Worm (Caenorhabditis elegans): Measurements from ENCODE around the gene F29A7.8.

The F29A7.8 gene

ce11 chrII:2787849-2788248 lies 30.0 kb upstream of the F29A7.8 start:
- no peak for TF ChIP-seq syd-9 (tag; optimal IDR thresholded peaks at IDR 0.05)
- no peak for TF ChIP-seq F13H6.1 (tag; optimal IDR thresholded peaks at IDR 0.05)
- TF ChIP-seq sox-4 (tag; optimal IDR thresholded peaks at IDR 0.05) = no peak
- no peak for TF ChIP-seq elt-2 (tag; optimal IDR thresholded peaks at IDR 0.05)
- no peak for TF ChIP-seq ttx-3 (tag; optimal IDR thresholded peaks at IDR 0.05)
- no peak for TF ChIP-seq nfya-1 (tag; optimal IDR thresholded peaks at IDR 0.05)
- TF ChIP-seq lin-11 (tag; optimal IDR thresholded peaks at IDR 0.05) = no peak

ce11 chrII:2787031-2787512 lies 29.2 kb upstream of the F29A7.8 start, which contains the start of the genes F08D12.12 and srpa-72:
Gene F08D12.12 (minus strand): TSS chrII:2787081.
Gene srpa-72 (plus strand): TSS chrII:2787481.
- no peak for TF ChIP-seq sdc-2 (tag; optimal IDR thresholded peaks at IDR 0.05)
- TF ChIP-seq tbx-2 (tag; optimal IDR thresholded peaks at IDR 0.05) = no peak
- no peak for TF ChIP-seq lin-11 (tag; optimal IDR thresholded peaks at IDR 0.05)
- TF ChIP-seq mec-3 (tag; optimal IDR thresholded peaks at IDR 0.05; ENCODE audit: borderline replicate concordance) = no peak
- TF ChIP-seq ceh-34 (tag; optimal IDR thresholded peaks at IDR 0.05) = no peak
- no peak for TF ChIP-seq ceh-48 (tag; optimal IDR thresholded peaks at IDR 0.05)
- no peak for TF ChIP-seq pha-4 (tag; optimal IDR thresholded peaks at IDR 0.05)
- no peak for TF ChIP-seq unc-86 (tag; optimal IDR thresholded peaks at IDR 0.05)

- no peak for TF ChIP-seq tbx-7 (tag; optimal IDR thresholded peaks at IDR 0.05)
- TF ChIP-seq hlh-6 (tag; optimal IDR thresholded peaks at IDR 0.05) = peak; percentile 10
Measured at ce11 chrII:2785787-2786186, 27.9 kb upstream of the F29A7.8 start.

ce11 chrII:2783380-2783779 lies 25.5 kb upstream of the F29A7.8 start:
- TF ChIP-seq dve-1 (tag; optimal IDR thresholded peaks at IDR 0.05) = no peak
- no peak for TF ChIP-seq pag-3 (tag; optimal IDR thresholded peaks at IDR 0.05; ENCODE audit: borderline replicate concordance)
- TF ChIP-seq pqm-1 (tag; optimal IDR thresholded peaks at IDR 0.05) = no peak
- no peak for TF ChIP-seq T23F11.4 (GFP tag; optimal IDR thresholded peaks at IDR 0.05)
- no peak for TF ChIP-seq ceh-31 (tag; optimal IDR thresholded peaks at IDR 0.05)
- no peak for TF ChIP-seq ceh-14 (tag; optimal IDR thresholded peaks at IDR 0.05)
- TF ChIP-seq K02D7.2 (tag; optimal IDR thresholded peaks at IDR 0.05) = no peak
- TF ChIP-seq zip-5 (tag; optimal IDR thresholded peaks at IDR 0.05) = no peak
- no peak for TF ChIP-seq pha-4 (tag; optimal IDR thresholded peaks at IDR 0.05)
- TF ChIP-seq sox-2 (GFP tag; IDR thresholded peaks at IDR 0.05) = no peak
- TF ChIP-seq odd-2 (tag; optimal IDR thresholded peaks at IDR 0.05) = no peak
- TF ChIP-seq ceh-18 (tag; optimal IDR thresholded peaks at IDR 0.05) = no peak
- no peak for TF ChIP-seq elt-4 (tag; optimal IDR thresholded peaks at IDR 0.05)
- TF ChIP-seq ceh-48 (tag; optimal IDR thresholded peaks at IDR 0.05) = no peak
- no peak for TF ChIP-seq nhr-232 (tag; optimal IDR thresholded peaks at IDR 0.05)

ce11 chrII:2781355-2781754 lies 23.5 kb upstream of the F29A7.8 start, which contains the start of gene F08D12.2:
Gene F08D12.2 (plus strand): TSS chrII:2781655.
- TF ChIP-seq C38D4.7 (GFP tag; optimal IDR thresholded peaks at IDR 0.05) = no peak
- TF ChIP-seq ceh-48 (tag; optimal IDR thresholded peaks at IDR 0.05) = no peak
- no peak for TF ChIP-seq T23F11.4 (GFP tag; optimal IDR thresholded peaks at IDR 0.05)
- TF ChIP-seq dmd-4 (tag; optimal IDR thresholded peaks at IDR 0.05; ENCODE audit: borderline replicate concordance) = no peak
- TF ChIP-seq ceh-2 (tag; optimal IDR thresholded peaks at IDR 0.05) = no peak
- no peak for TF ChIP-seq tbx-7 (tag; optimal IDR thresholded peaks at IDR 0.05)
- TF ChIP-seq che-1 (tag; optimal IDR thresholded peaks at IDR 0.05) = no peak

- TF ChIP-seq ceh-6 (GFP tag; optimal IDR thresholded peaks at IDR 0.05) = no peak
- TF ChIP-seq ceh-31 (tag; optimal IDR thresholded peaks at IDR 0.05) = no peak
- TF ChIP-seq odd-2 (tag; optimal IDR thresholded peaks at IDR 0.05) = no peak
- TF ChIP-seq ttx-3 (tag; optimal IDR thresholded peaks at IDR 0.05) = no peak
- TF ChIP-seq F13H6.1 (tag; optimal IDR thresholded peaks at IDR 0.05) = no peak
- no peak for TF ChIP-seq syd-9 (tag; optimal IDR thresholded peaks at IDR 0.05)
- TF ChIP-seq pros-1 (tag; optimal IDR thresholded peaks at IDR 0.05) = no peak
- no peak for TF ChIP-seq madf-2 (tag; optimal IDR thresholded peaks at IDR 0.05)
- no peak for TF ChIP-seq ceh-19 (GFP tag; optimal IDR thresholded peaks at IDR 0.05)
- no peak for TF ChIP-seq hlh-8 (tag; optimal IDR thresholded peaks at IDR 0.05)
- no peak for TF ChIP-seq unc-55 (GFP tag; optimal IDR thresholded peaks at IDR 0.05)
- TF ChIP-seq eyg-1 (tag; optimal IDR thresholded peaks at IDR 0.05) = no peak
- TF ChIP-seq ceh-48 (tag; optimal IDR thresholded peaks at IDR 0.05) = no peak
Measured at ce11 chrII:2780804-2781203, 22.9 kb upstream of the F29A7.8 start.
